Worm (Caenorhabditis elegans): ENCODE results near the gene cyp-35A1.

DNA sequence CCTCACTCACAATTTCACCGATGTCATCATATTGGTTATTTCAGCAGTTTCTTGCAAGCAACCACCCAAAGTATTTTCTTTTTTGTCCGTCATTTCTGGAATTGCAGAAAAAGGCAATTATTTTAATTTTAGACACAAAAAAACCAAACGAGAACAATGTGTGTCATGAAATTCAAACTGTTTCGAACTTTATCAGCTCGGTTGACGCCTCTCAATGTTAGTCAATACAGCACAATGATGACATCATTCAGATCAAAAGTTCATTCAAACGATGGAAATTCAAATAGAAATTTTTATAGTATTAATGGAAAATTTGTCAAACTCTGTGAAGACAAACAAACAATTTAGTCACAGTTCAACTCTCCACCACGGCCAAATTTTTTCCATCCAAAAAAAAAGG is 30.4 kb upstream of the cyp-35A1 start, which contains the start of gene fbxa-105:
- no peak for TF ChIP-seq nhr-12 (tag; optimal IDR thresholded peaks at IDR 0.05)
- no peak for TF ChIP-seq pha-4 (tag; optimal IDR thresholded peaks at IDR 0.05)
- TF ChIP-seq zip-8 (tag; optimal IDR thresholded peaks at IDR 0.05) = no peak

All from whole organism, mixed stage, embryonic.